Worm (Caenorhabditis elegans) whole organism, L2 larva: Measurements from ENCODE around the gene C06A12.19.

Experiments used
- C34F6.9 ChIP-seq: fragments of 150-350 bp; optimal IDR thresholded peaks from 2 replicates; lab custom pipeline; 2014; ENCODE audit warnings: missing biosample characterization, missing genetic modification characterization
- F13H6.1 ChIP-seq: sonication (generic microtip); optimal IDR thresholded peaks from 2 replicates; lab custom pipeline; 2016; ENCODE audit warnings: missing genetic modification characterization, missing compliant biosample characterization
- R02D3.7 ChIP-seq: fragments of 150-350 bp; optimal IDR thresholded peaks from 2 replicates; lab custom pipeline; 2014; ENCODE audit warnings: missing biosample characterization, missing genetic modification characterization
- alr-1 ChIP-seq: fragments of 150-350 bp; optimal IDR thresholded peaks from 2 replicates; lab custom pipeline; 2014; ENCODE audit warnings: missing biosample characterization, missing genetic modification characterization
- aly-2 ChIP-seq: fragments of 150-350 bp; optimal IDR thresholded peaks from 2 replicates; lab custom pipeline; 2014; ENCODE audit warnings: missing biosample characterization, missing genetic modification characterization
- ama-1 ChIP-seq: fragments of 150-350 bp; optimal IDR thresholded peaks from 2 replicates; lab custom pipeline; 2018; ENCODE audit warnings: inconsistent platforms
- blmp-1 ChIP-seq: sonication (generic microtip); optimal IDR thresholded peaks from 2 replicates; lab custom pipeline; 2017; ENCODE audit warnings: missing genetic modification characterization, mild to moderate bottlenecking, missing compliant biosample characterization, antibody characterized with exemption, moderate library complexity; ENCODE audit not compliant: insufficient read depth
- crh-2 ChIP-seq: sonication (generic microtip); optimal IDR thresholded peaks from 2 replicates; lab custom pipeline; 2017; ENCODE audit warnings: missing biosample characterization, missing genetic modification characterization
- dmd-4 ChIP-seq: sonication (generic microtip); optimal IDR thresholded peaks from 2 replicates; lab custom pipeline; 2017; ENCODE audit warnings: missing biosample characterization, missing genetic modification characterization
- egl-27 ChIP-seq: sonication (generic microtip); optimal IDR thresholded peaks from 3 replicates; lab custom pipeline; 2017; ENCODE audit warnings: missing biosample characterization, missing genetic modification reagents, missing genetic modification characterization
- fos-1 ChIP-seq: fragments of 150-350 bp; optimal IDR thresholded peaks from 2 replicates; lab custom pipeline; 2014; ENCODE audit warnings: missing biosample characterization, missing genetic modification characterization
- gmeb-1 ChIP-seq: fragments of 150-350 bp; optimal IDR thresholded peaks from 2 replicates; lab custom pipeline; 2014; ENCODE audit warnings: missing biosample characterization, missing genetic modification characterization
- lin-11 ChIP-seq: fragments of 150-350 bp; sonication (generic microtip); optimal IDR thresholded peaks from 2 replicates; lab custom pipeline; 2014; ENCODE audit warnings: missing biosample characterization, missing genetic modification characterization, inconsistent platforms, mixed read lengths
- lin-13 ChIP-seq: fragments of 150-350 bp; optimal IDR thresholded peaks from 2 replicates; lab custom pipeline; 2014; ENCODE audit warnings: missing biosample characterization, missing genetic modification reagents, missing genetic modification characterization
- lin-39 ChIP-seq: fragments of 150-350 bp; optimal IDR thresholded peaks from 2 replicates; lab custom pipeline; 2014; ENCODE audit warnings: missing biosample characterization, missing genetic modification reagents, missing genetic modification characterization
- lsy-2 ChIP-seq, 2 experiments: fragments of 150-350 bp in 1 of 2; sonication (generic microtip) in 1 of 2; optimal IDR thresholded peaks; 2 replicates each; lab custom pipeline; 2014 to 2017; ENCODE audit warnings: missing biosample characterization in 2 of 2, missing genetic modification characterization in 2 of 2
- mab-5 ChIP-seq: fragments of 150-350 bp; optimal IDR thresholded peaks from 2 replicates; lab custom pipeline; 2014; ENCODE audit warnings: missing biosample characterization, missing genetic modification characterization
- mbf-1 ChIP-seq: sonication (generic microtip); optimal IDR thresholded peaks from 2 replicates; lab custom pipeline; 2017; ENCODE audit warnings: missing biosample characterization, missing genetic modification characterization
- mdl-1 ChIP-seq, 2 experiments: fragments of 150-350 bp in 1 of 2; sonication (generic microtip) in 1 of 2; optimal IDR thresholded peaks; 2 replicates each; lab custom pipeline; 2017; ENCODE audit warnings: missing biosample characterization in 2 of 2, missing genetic modification characterization in 2 of 2
- nhr-10 ChIP-seq: sonication (generic microtip); optimal IDR thresholded peaks from 2 replicates; lab custom pipeline; 2017; ENCODE audit warnings: missing biosample characterization, missing genetic modification characterization
- nhr-11 ChIP-seq: fragments of 150-350 bp; optimal IDR thresholded peaks from 2 replicates; lab custom pipeline; 2014; ENCODE audit warnings: missing biosample characterization, missing genetic modification characterization
- nhr-12 ChIP-seq: fragments of 150-350 bp; optimal IDR thresholded peaks from 2 replicates; lab custom pipeline; 2014; ENCODE audit warnings: missing biosample characterization, missing genetic modification characterization
- nhr-23 ChIP-seq: fragments of 150-350 bp; optimal IDR thresholded peaks from 2 replicates; lab custom pipeline; 2014; ENCODE audit warnings: missing biosample characterization, missing genetic modification reagents, missing genetic modification characterization
- nhr-237 ChIP-seq: fragments of 150-350 bp; optimal IDR thresholded peaks from 2 replicates; lab custom pipeline; 2014; ENCODE audit warnings: missing biosample characterization, missing genetic modification characterization
- nhr-25 ChIP-seq: fragments of 150-350 bp; sonication (generic microtip); optimal IDR thresholded peaks from 3 replicates; lab custom pipeline; 2014; ENCODE audit warnings: missing biosample characterization, missing genetic modification characterization
- nhr-6 ChIP-seq: fragments of 150-350 bp; optimal IDR thresholded peaks from 2 replicates; lab custom pipeline; 2014; ENCODE audit warnings: missing biosample characterization, missing genetic modification characterization
- nhr-77 ChIP-seq: fragments of 150-350 bp; optimal IDR thresholded peaks from 2 replicates; lab custom pipeline; 2014; ENCODE audit warnings: missing biosample characterization, missing genetic modification characterization
- peb-1 ChIP-seq: fragments of 150-350 bp; optimal IDR thresholded peaks from 2 replicates; lab custom pipeline; 2014; ENCODE audit warnings: missing biosample characterization, missing genetic modification characterization
- sem-4 ChIP-seq: fragments of 150-350 bp; optimal IDR thresholded peaks from 2 replicates; lab custom pipeline; 2014; ENCODE audit warnings: missing biosample characterization, missing genetic modification reagents, missing genetic modification characterization
- skn-1 ChIP-seq: sonication (generic microtip); optimal IDR thresholded peaks from 2 replicates; lab custom pipeline; 2017; ENCODE audit warnings: missing biosample characterization, missing genetic modification characterization
- sma-9 ChIP-seq, 2 experiments: fragments of 150-350 bp in 1 of 2; sonication (generic microtip) in 1 of 2; optimal IDR thresholded peaks; 2 replicates each; lab custom pipeline; 2014 to 2016; ENCODE audit warnings: missing genetic modification characterization in 2 of 2, mild to moderate bottlenecking in 1 of 2, missing biosample characterization in 1 of 2, missing compliant biosample characterization in 1 of 2, missing genetic modification reagents in 1 of 2, moderate library complexity in 1 of 2
- snpc-4 ChIP-seq: fragments of 150-350 bp; optimal IDR thresholded peaks from 2 replicates; lab custom pipeline; 2014; ENCODE audit warnings: missing biosample characterization, missing genetic modification characterization
- unc-39 ChIP-seq: fragments of 150-350 bp; optimal IDR thresholded peaks from 2 replicates; lab custom pipeline; 2014; ENCODE audit warnings: missing biosample characterization, missing genetic modification characterization
- unc-55 ChIP-seq: fragments of 150-350 bp; sonication (generic microtip); optimal IDR thresholded peaks from 3 replicates; lab custom pipeline; 2014; ENCODE audit warnings: missing biosample characterization, missing genetic modification reagents, missing genetic modification characterization
- unc-62 ChIP-seq: fragments of 150-350 bp; optimal IDR thresholded peaks from 2 replicates; lab custom pipeline; 2014; ENCODE audit warnings: missing biosample characterization, missing genetic modification reagents, missing genetic modification characterization
- zag-1 ChIP-seq: fragments of 150-350 bp; optimal IDR thresholded peaks from 2 replicates; lab custom pipeline; 2014; ENCODE audit warnings: missing biosample characterization, missing genetic modification characterization
- ztf-1 ChIP-seq: fragments of 200-800 bp; sonication (Bioruptor generic); conservative IDR thresholded peaks from 2 replicates; pipeline ENCODE4 v1.3.6; 2022; ENCODE audit warnings: missing genetic modification characterization, missing compliant biosample characterization
- ztf-11 ChIP-seq: sonication (generic microtip); optimal IDR thresholded peaks from 2 replicates; lab custom pipeline; 2017; ENCODE audit warnings: missing biosample characterization, missing genetic modification characterization
- ztf-4 ChIP-seq: fragments of 150-350 bp; optimal IDR thresholded peaks from 2 replicates; lab custom pipeline; 2014; ENCODE audit warnings: missing biosample characterization, missing genetic modification characterization

C06A12.19 gene

ce11 chrIV:17432223-17432826 is 7.6 kb downstream of the C06A12.19 start:
- peak; percentile 53 for TF ChIP-seq fos-1
- no peak for TF ChIP-seq ztf-4 (tag; lab: Kevin White, UChicago)
- TF ChIP-seq, all 48 proteins: peak for 1

ce11 chrIV:17431287-17431686 is 8.6 kb downstream of the C06A12.19 start, which contains the start of gene lact-6:
Gene lact-6 (minus strand): TSS chrIV:17431387.
- no peak for TF ChIP-seq lin-13 (GFP tag; lab: Kevin White, UChicago)
- TF ChIP-seq C34F6.9 (tag; lab: Kevin White, UChicago) = no peak
- TF ChIP-seq nhr-237 (tag; lab: Kevin White, UChicago) = no peak
- no peak for TF ChIP-seq nhr-77 (tag; lab: Kevin White, UChicago)
- TF ChIP-seq sem-4 (tag; lab: Kevin White, UChicago) = no peak
- TF ChIP-seq fos-1 = no peak
- no peak for TF ChIP-seq nhr-25 (tag; lab: Kevin White, UChicago)
- no peak for TF ChIP-seq nhr-11 (tag; lab: Kevin White, UChicago)
- no peak for TF ChIP-seq ztf-4 (tag; lab: Kevin White, UChicago)
- TF ChIP-seq alr-1 = no peak
- no peak for TF ChIP-seq nhr-10
- no peak for TF ChIP-seq nhr-6 (tag; lab: Kevin White, UChicago)

ce11 chrIV:17427423-17427822 is 12.5 kb downstream of the C06A12.19 start, which contains the start of gene C06A12.3:
Gene C06A12.3 (plus strand): TSS chrIV:17427723.
- TF ChIP-seq sma-9 (GFP tag; optimal IDR thresholded peaks at IDR 0.05; lab: Kevin White, UChicago) (no peak), sma-9 (tag; optimal IDR thresholded peaks at IDR 0.05; lab: Kevin White, UChicago) (no peak), mbf-1 (tag; lab: Kevin White, UChicago) (no peak), lin-11 (tag; lab: Kevin White, UChicago) (no peak), unc-55 (no peak), ztf-4 (tag; lab: Kevin White, UChicago) (no peak), mab-5 (tag; lab: Kevin White, UChicago) (no peak), blmp-1 (tag; lab: Kevin White, UChicago) (no peak), sem-4 (tag; lab: Kevin White, UChicago) (no peak), lin-13 (GFP tag; lab: Kevin White, UChicago) (no peak), nhr-25 (tag; lab: Kevin White, UChicago) (no peak), R02D3.7 (no peak), nhr-12 (tag; lab: Kevin White, UChicago) (no peak), fos-1 (no peak), snpc-4 (tag; lab: Kevin White, UChicago) (no peak), peb-1 (tag; lab: Kevin White, UChicago) (no peak), gmeb-1 (tag; lab: Kevin White, UChicago) (no peak), C34F6.9 (tag; lab: Kevin White, UChicago) (no peak)

ce11 chrIV:17426970-17427369 is 12.9 kb downstream of the C06A12.19 start:
- no peak for TF ChIP-seq ztf-4 (tag; lab: Kevin White, UChicago)
- TF ChIP-seq skn-1 = no peak
- TF ChIP-seq sma-9 (GFP tag; optimal IDR thresholded peaks at IDR 0.05; lab: Kevin White, UChicago) = peak; percentile 33
- TF ChIP-seq sma-9 (tag; optimal IDR thresholded peaks at IDR 0.05; lab: Kevin White, UChicago) = no peak
- peak; percentile 5 for TF ChIP-seq F13H6.1 (tag; lab: Kevin White, UChicago)
- TF ChIP-seq unc-55 = peak; percentile 64
- TF ChIP-seq dmd-4 (tag; lab: Kevin White, UChicago) = no peak
- TF ChIP-seq C34F6.9 (tag; lab: Kevin White, UChicago) = peak; percentile 32
- TF ChIP-seq unc-62 (GFP tag; lab: Kevin White, UChicago) = no peak

- no peak for TF ChIP-seq egl-27 (tag; lab: Kevin White, UChicago)
- no peak for TF ChIP-seq sem-4 (tag; lab: Kevin White, UChicago)
- TF ChIP-seq ztf-1 (GFP tag; lab: Robert Waterston, UW) = no peak
- no peak for TF ChIP-seq zag-1 (tag; lab: Kevin White, UChicago)
- TF ChIP-seq nhr-23 = no peak
- no peak for TF ChIP-seq ztf-11 (tag; lab: Kevin White, UChicago)
- TF ChIP-seq mdl-1 (tag; optimal IDR thresholded peaks at IDR 0.05; lab: Kevin White, UChicago) = no peak
- no peak for TF ChIP-seq ama-1 (lab: Kevin White, UChicago)
- TF ChIP-seq lin-11 (tag; lab: Kevin White, UChicago) = no peak
- TF ChIP-seq lsy-2 (tag; optimal IDR thresholded peaks at IDR 0.05; lab: Kevin White, UChicago) = no peak
- no peak for TF ChIP-seq crh-2 (tag; lab: Kevin White, UChicago)
- TF ChIP-seq unc-39 (tag; lab: Kevin White, UChicago) = no peak
- no peak for TF ChIP-seq aly-2 (tag; lab: Kevin White, UChicago)
- no peak for TF ChIP-seq lin-39
- TF ChIP-seq R02D3.7 = no peak
- no peak for TF ChIP-seq gmeb-1 (tag; lab: Kevin White, UChicago)
- no peak for TF ChIP-seq peb-1 (tag; lab: Kevin White, UChicago)
- no peak for TF ChIP-seq mbf-1 (tag; lab: Kevin White, UChicago)
- TF ChIP-seq, all 48 proteins: peak for 0
Observed at ce11 chrIV:17417723-17418122, 22.2 kb downstream of the C06A12.19 start, which contains the start of gene npr-26. Gene npr-26 (minus strand): TSS chrIV:17417823.
